Worm (Caenorhabditis elegans) whole organism, L3 larva: ENCODE data around the gene T27D12.1.
A peak's percentile ranks its signal among the peaks of the same experiment; 100 is the strongest.

ENCODE experiments used
- R02D3.7 ChIP-seq: fragments of 150-350 bp; optimal IDR thresholded peaks from 2 replicates; lab custom pipeline; 2014; ENCODE audit warnings: missing biosample characterization, missing genetic modification characterization
- ama-1 ChIP-seq: fragments of 150-350 bp; optimal IDR thresholded peaks from 2 replicates; lab custom pipeline; 2018
- ceh-16 ChIP-seq: sonication (generic microtip); optimal IDR thresholded peaks from 2 replicates; lab custom pipeline; 2017; ENCODE audit warnings: missing biosample characterization, missing genetic modification characterization
- ceh-28 ChIP-seq: fragments of 150-350 bp; optimal IDR thresholded peaks from 2 replicates; lab custom pipeline; 2014; ENCODE audit warnings: missing biosample characterization, missing genetic modification reagents, missing genetic modification characterization
- ceh-82 ChIP-seq: fragments of 150-350 bp; optimal IDR thresholded peaks from 2 replicates; lab custom pipeline; 2014; ENCODE audit warnings: missing biosample characterization, missing genetic modification characterization
- daf-12 ChIP-seq: fragments of 150-350 bp; optimal IDR thresholded peaks from 2 replicates; lab custom pipeline; 2014; ENCODE audit warnings: missing biosample characterization, missing genetic modification reagents, missing genetic modification characterization
- elt-1 ChIP-seq: fragments of 150-350 bp; optimal IDR thresholded peaks from 2 replicates; lab custom pipeline; 2014; ENCODE audit warnings: missing biosample characterization, missing genetic modification characterization
- elt-2 ChIP-seq: sonication (generic microtip); optimal IDR thresholded peaks from 2 replicates; lab custom pipeline; 2016; ENCODE audit warnings: missing genetic modification reagents, mild to moderate bottlenecking, missing genetic modification characterization, missing compliant biosample characterization
- elt-3 ChIP-seq, 3 experiments: fragments of 150-350 bp in 1 of 3; sonication (generic microtip) in 2 of 3; optimal IDR thresholded peaks; 2 replicates in 2 of 3; 4 replicates in 1 of 3; lab custom pipeline; 2014 to 2017; ENCODE audit warnings: missing biosample characterization in 3 of 3, missing genetic modification characterization in 3 of 3
- eor-1 ChIP-seq, 2 experiments: fragments of 150-350 bp; optimal IDR thresholded peaks; 2 replicates each; lab custom pipeline; 2014 to 2018; ENCODE audit warnings: missing biosample characterization in 2 of 2, missing genetic modification characterization in 2 of 2
- fkh-10 ChIP-seq: sonication (generic microtip); optimal IDR thresholded peaks from 2 replicates; lab custom pipeline; 2017; ENCODE audit warnings: missing biosample characterization, missing genetic modification reagents, missing genetic modification characterization
- fkh-2 ChIP-seq: fragments of 150-350 bp; optimal IDR thresholded peaks from 2 replicates; lab custom pipeline; 2014; ENCODE audit warnings: missing biosample characterization, missing genetic modification reagents, missing genetic modification characterization
- hmg-11 ChIP-seq: sonication (generic microtip); optimal IDR thresholded peaks from 2 replicates; lab custom pipeline; 2016; ENCODE audit warnings: missing genetic modification characterization, missing compliant biosample characterization
- jun-1 ChIP-seq: fragments of 150-350 bp; optimal IDR thresholded peaks from 2 replicates; lab custom pipeline; 2014; ENCODE audit warnings: missing biosample characterization, missing genetic modification reagents, missing genetic modification characterization
- lin-39 ChIP-seq: fragments of 150-350 bp; optimal IDR thresholded peaks from 2 replicates; lab custom pipeline; 2018; ENCODE audit warnings: missing biosample characterization, missing genetic modification reagents, missing genetic modification characterization
- lsy-12 ChIP-seq: sonication (generic microtip); optimal IDR thresholded peaks from 2 replicates; lab custom pipeline; 2016; ENCODE audit warnings: mild to moderate bottlenecking, missing genetic modification characterization, missing compliant biosample characterization
- mdl-1 ChIP-seq: fragments of 150-350 bp; optimal IDR thresholded peaks from 2 replicates; lab custom pipeline; 2014; ENCODE audit warnings: missing biosample characterization, missing genetic modification characterization
- mml-1 ChIP-seq: fragments of 150-350 bp; sonication (generic microtip); optimal IDR thresholded peaks from 3 replicates; lab custom pipeline; 2014; ENCODE audit warnings: missing biosample characterization, missing genetic modification characterization
- nhr-11 ChIP-seq: fragments of 150-350 bp; optimal IDR thresholded peaks from 2 replicates; lab custom pipeline; 2014; ENCODE audit warnings: missing biosample characterization, missing genetic modification characterization
- nhr-237 ChIP-seq: fragments of 150-350 bp; optimal IDR thresholded peaks from 2 replicates; lab custom pipeline; 2014; ENCODE audit warnings: missing biosample characterization, missing genetic modification characterization
- nhr-28 ChIP-seq: fragments of 150-350 bp; optimal IDR thresholded peaks from 2 replicates; lab custom pipeline; 2014; ENCODE audit warnings: missing biosample characterization, missing genetic modification characterization
- nhr-43 ChIP-seq: sonication (generic microtip); optimal IDR thresholded peaks from 2 replicates; lab custom pipeline; 2016; ENCODE audit warnings: mild to moderate bottlenecking, missing genetic modification characterization, missing compliant biosample characterization; ENCODE audit not compliant: poor library complexity, severe bottlenecking
- nhr-67 ChIP-seq: fragments of 150-350 bp; optimal IDR thresholded peaks from 2 replicates; lab custom pipeline; 2014; ENCODE audit warnings: missing biosample characterization, missing genetic modification characterization
- nhr-76 ChIP-seq: fragments of 150-350 bp; sonication (generic microtip); optimal IDR thresholded peaks from 5 replicates; lab custom pipeline; 2014; ENCODE audit warnings: missing biosample characterization, missing genetic modification characterization
- nhr-77 ChIP-seq: fragments of 150-350 bp; optimal IDR thresholded peaks from 2 replicates; lab custom pipeline; 2014; ENCODE audit warnings: missing biosample characterization, missing genetic modification characterization
- pha-4 ChIP-seq: fragments of 150-350 bp; optimal IDR thresholded peaks from 2 replicates; lab custom pipeline; 2014; ENCODE audit warnings: missing biosample characterization, missing genetic modification reagents, missing genetic modification characterization
- pqm-1 ChIP-seq: fragments of 150-350 bp; optimal IDR thresholded peaks from 2 replicates; lab custom pipeline; 2017; ENCODE audit warnings: missing biosample characterization, missing genetic modification characterization, inconsistent platforms
- sea-2 ChIP-seq: fragments of 150-350 bp; sonication (generic microtip); optimal IDR thresholded peaks from 4 replicates; lab custom pipeline; 2014; ENCODE audit warnings: missing biosample characterization, missing genetic modification reagents, missing genetic modification characterization
- skn-1 ChIP-seq: fragments of 150-350 bp; optimal IDR thresholded peaks from 2 replicates; lab custom pipeline; 2014; ENCODE audit warnings: missing biosample characterization, missing genetic modification characterization
- snpc-4 ChIP-seq: fragments of 150-350 bp; optimal IDR thresholded peaks from 2 replicates; lab custom pipeline; 2014; ENCODE audit warnings: missing biosample characterization, missing genetic modification characterization
- unc-39 ChIP-seq: sonication (generic microtip); optimal IDR thresholded peaks from 4 replicates; lab custom pipeline; 2017; ENCODE audit warnings: missing biosample characterization, missing genetic modification characterization
- unc-62 ChIP-seq: fragments of 150-350 bp; sonication (generic microtip); optimal IDR thresholded peaks from 4 replicates; lab custom pipeline; 2014; ENCODE audit warnings: missing biosample characterization, missing genetic modification reagents, missing genetic modification characterization
- zag-1 ChIP-seq: fragments of 150-350 bp; optimal IDR thresholded peaks from 2 replicates; lab custom pipeline; 2014; ENCODE audit warnings: missing biosample characterization, missing genetic modification characterization
- ztf-11 ChIP-seq: fragments of 150-350 bp; optimal IDR thresholded peaks from 2 replicates; lab custom pipeline; 2014; ENCODE audit warnings: missing biosample characterization, missing genetic modification characterization
- ztf-4 ChIP-seq: fragments of 150-350 bp; optimal IDR thresholded peaks from 2 replicates; lab custom pipeline; 2014; ENCODE audit warnings: missing biosample characterization, missing genetic modification characterization

T27D12.1 gene

ce11 chrII:11842317-11842716 lies at the start of gene T27D12.1:
Gene T27D12.1 (plus strand): TSS chrII:11842617.
- TF ChIP-seq ceh-28 (tag; lab: Kevin White, UChicago) (no peak), nhr-43 (tag; lab: Kevin White, UChicago) (peak; percentile 9)

ce11 chrII:11794392-11794791 lies 48.0 kb upstream of the T27D12.1 start:
- TF ChIP-seq lin-39 (tag; lab: Kevin White, UChicago) (peak; percentile 44), ama-1 (lab: Kevin White, UChicago) (no peak)

- TF ChIP-seq skn-1 (tag; lab: Kevin White, UChicago) (no peak), unc-62 (no peak), jun-1 (tag; lab: Kevin White, UChicago) (no peak), pqm-1 (tag; lab: Kevin White, UChicago) (peak; percentile 58), lsy-12 (no peak), zag-1 (tag; lab: Kevin White, UChicago) (no peak), pha-4 (tag; lab: Kevin White, UChicago) (peak; percentile 90), nhr-76 (tag; lab: Kevin White, UChicago) (no peak), ama-1 (lab: Kevin White, UChicago) (no peak), mdl-1 (tag; lab: Kevin White, UChicago) (no peak), sea-2 (GFP tag; lab: Kevin White, UChicago) (no peak), elt-2 (peak; percentile 92), R02D3.7 (tag; lab: Kevin White, UChicago) (no peak), nhr-28 (tag; lab: Kevin White, UChicago) (no peak)
Measured at ce11 chrII:11797194-11797593, 45.2 kb upstream of the T27D12.1 start.

- TF ChIP-seq nhr-67 (tag; lab: Kevin White, UChicago) (no peak), ztf-11 (tag; lab: Kevin White, UChicago) (no peak), ceh-16 (no peak), unc-62 (no peak), ceh-82 (tag; lab: Kevin White, UChicago) (no peak), elt-2 (no peak), nhr-43 (tag; lab: Kevin White, UChicago) (no peak), nhr-237 (tag; lab: Kevin White, UChicago) (no peak), nhr-11 (tag; lab: Kevin White, UChicago) (no peak), R02D3.7 (tag; lab: Kevin White, UChicago) (no peak), eor-1 (tag; optimal IDR thresholded peaks at IDR 0.05; lab: Kevin White, UChicago) (no peak), unc-39 (tag; lab: Kevin White, UChicago) (no peak), ama-1 (lab: Kevin White, UChicago) (no peak), fkh-2 (tag; lab: Kevin White, UChicago) (no peak), fkh-10 (no peak), mml-1 (tag; lab: Kevin White, UChicago) (no peak), daf-12 (tag; lab: Kevin White, UChicago) (no peak), hmg-11 (no peak), nhr-76 (tag; lab: Kevin White, UChicago) (no peak)
Measured at ce11 chrII:11798737-11799136, 43.7 kb upstream of the T27D12.1 start, which contains the start of gene hda-5. Gene hda-5 (plus strand): TSS chrII:11799037.

- TF ChIP-seq ama-1 (lab: Kevin White, UChicago), result no peak
- no peak for TF ChIP-seq nhr-43 (tag; lab: Kevin White, UChicago)
- no peak for TF ChIP-seq unc-62
- no peak for TF ChIP-seq lin-39 (tag; lab: Kevin White, UChicago)
- no peak for TF ChIP-seq ceh-28 (tag; lab: Kevin White, UChicago)
- no peak for TF ChIP-seq ztf-4
- TF ChIP-seq nhr-28 (tag; lab: Kevin White, UChicago), result no peak
- no peak for TF ChIP-seq elt-1 (tag; lab: Kevin White, UChicago)
- no peak for TF ChIP-seq fkh-10
- no peak for TF ChIP-seq elt-3 (tag; optimal IDR thresholded peaks at IDR 0.05; lab: Kevin White, UChicago)
- no peak for TF ChIP-seq nhr-77 (tag; lab: Kevin White, UChicago)
- no peak for TF ChIP-seq snpc-4 (tag; lab: Kevin White, UChicago)
Measured at ce11 chrII:11802451-11802850, 40.0 kb upstream of the T27D12.1 start, which contains the start of gene F43G6.17. Gene F43G6.17 (plus strand): TSS chrII:11802751.
